Fruit fly (Drosophila melanogaster): ENCODE data around the gene hfp.
A peak's percentile ranks its signal among the peaks of the same experiment; 100 is the strongest.

hfp gene

dm6 chr3L:1457281-1457680 is 45.1 kb downstream of the hfp start:
- TF ChIP-seq tai (GFP tag; optimal IDR thresholded peaks at IDR 0.05) = no peak
- TF ChIP-seq dmrt93B (GFP tag; optimal IDR thresholded peaks at IDR 0.05) = peak; percentile 11
- TF ChIP-seq h (GFP tag; optimal IDR thresholded peaks at IDR 0.05) = peak; percentile 61
- peak; percentile 70 for TF ChIP-seq fru (GFP tag; optimal IDR thresholded peaks at IDR 0.05)
- TF ChIP-seq br (GFP tag; optimal IDR thresholded peaks at IDR 0.05) = peak; percentile 28
- peak; percentile 39 for TF ChIP-seq OdsH (GFP tag; optimal IDR thresholded peaks at IDR 0.05)
- TF ChIP-seq lola (GFP tag; optimal IDR thresholded peaks at IDR 0.05) = no peak
- TF ChIP-seq ey (GFP tag; optimal IDR thresholded peaks at IDR 0.05) = peak; percentile 60
- no peak for TF ChIP-seq brk (GFP tag; optimal IDR thresholded peaks at IDR 0.05)
- no peak for TF ChIP-seq Jra (GFP tag; optimal IDR thresholded peaks at IDR 0.05)
- TF ChIP-seq Rel (GFP tag; optimal IDR thresholded peaks at IDR 0.05) = no peak
- no peak for TF ChIP-seq Rel (tag; optimal IDR thresholded peaks at IDR 0.05)
- peak; percentile 15 for TF ChIP-seq Hnf4 (GFP tag; optimal IDR thresholded peaks at IDR 0.05)
- no peak for TF ChIP-seq pan (optimal IDR thresholded peaks at IDR 0.05)
- TF ChIP-seq Mio (GFP tag; optimal IDR thresholded peaks at IDR 0.05) = no peak
- TF ChIP-seq HLH106 (tag; optimal IDR thresholded peaks at IDR 0.05) = peak; percentile 40
- TF ChIP-seq Sp1 (GFP tag; optimal IDR thresholded peaks at IDR 0.05) = peak; percentile 47
- TF ChIP-seq rgr (GFP tag; optimal IDR thresholded peaks at IDR 0.05) = peak; percentile 43
- TF ChIP-seq psq (GFP tag; optimal IDR thresholded peaks at IDR 0.05) = peak; percentile 42
- peak in 1 of 2 experiments; percentile 73 for TF ChIP-seq foxo (GFP tag; optimal IDR thresholded peaks at IDR 0.05)
- TF ChIP-seq woc (GFP tag; optimal IDR thresholded peaks at IDR 0.05) = peak; percentile 79

dm6 chr3L:1450940-1451339 is 51.5 kb downstream of the hfp start:
- TF ChIP-seq ey (GFP tag; optimal IDR thresholded peaks at IDR 0.05) (peak; percentile 7), fru (GFP tag; optimal IDR thresholded peaks at IDR 0.05) (peak; percentile 11), Rel (GFP tag; optimal IDR thresholded peaks at IDR 0.05) (no peak), Rel (tag; optimal IDR thresholded peaks at IDR 0.05) (no peak), br (GFP tag; optimal IDR thresholded peaks at IDR 0.05) (peak; percentile 3), foxo (GFP tag; optimal IDR thresholded peaks at IDR 0.05) (peak in 1 of 2 experiments; percentile 11), CG9705 (GFP tag; optimal IDR thresholded peaks at IDR 0.05) (no peak), h (GFP tag; optimal IDR thresholded peaks at IDR 0.05) (peak; percentile 6), woc (GFP tag; optimal IDR thresholded peaks at IDR 0.05) (peak; percentile 10), rgr (GFP tag; optimal IDR thresholded peaks at IDR 0.05) (peak; percentile 25)

- no peak for TF ChIP-seq woc (GFP tag; optimal IDR thresholded peaks at IDR 0.05)
- no peak for TF ChIP-seq tai (GFP tag; optimal IDR thresholded peaks at IDR 0.05)
- TF ChIP-seq jim (GFP tag; optimal IDR thresholded peaks at IDR 0.05) = no peak
- no peak for TF ChIP-seq rgr (GFP tag; optimal IDR thresholded peaks at IDR 0.05)
- no peak for TF ChIP-seq Abd-B (GFP tag; optimal IDR thresholded peaks at IDR 0.05)
- no peak for TF ChIP-seq h (GFP tag; optimal IDR thresholded peaks at IDR 0.05)
- no peak for TF ChIP-seq psq (GFP tag; optimal IDR thresholded peaks at IDR 0.05)
- no peak for TF ChIP-seq Hr78 (GFP tag; optimal IDR thresholded peaks at IDR 0.05)
- TF ChIP-seq Hnf4 (GFP tag; optimal IDR thresholded peaks at IDR 0.05) = no peak
- no peak for TF ChIP-seq sv (GFP tag; optimal IDR thresholded peaks at IDR 0.05)
- no peak for TF ChIP-seq Myc (optimal IDR thresholded peaks at IDR 0.05)
- no peak for TF ChIP-seq Mio (GFP tag; optimal IDR thresholded peaks at IDR 0.05)
- no peak for TF ChIP-seq sage (GFP tag; optimal IDR thresholded peaks at IDR 0.05)
- no peak for TF ChIP-seq Dif (GFP tag; optimal IDR thresholded peaks at IDR 0.05; ENCODE audit: partially characterized antibody)
- TF ChIP-seq Sp1 (GFP tag; optimal IDR thresholded peaks at IDR 0.05) = no peak
- TF ChIP-seq dl (GFP tag; optimal IDR thresholded peaks at IDR 0.05; ENCODE audit: insufficient read depth in 1 of 2, partially characterized antibody in 2 of 2) = no peak
- no peak for TF ChIP-seq lola (GFP tag; optimal IDR thresholded peaks at IDR 0.05)
- TF ChIP-seq br (GFP tag; optimal IDR thresholded peaks at IDR 0.05) = no peak
- TF ChIP-seq Hr83 (GFP tag; optimal IDR thresholded peaks at IDR 0.05; ENCODE audit: poor library complexity, severe bottlenecking) = no peak
- TF ChIP-seq dsf (GFP tag; optimal IDR thresholded peaks at IDR 0.05; ENCODE audit: borderline replicate concordance) = no peak
These were observed 54.4 kb downstream of the hfp start for dm6 chr3L:1447803-1448517.

All from whole organism, wandering third instar larva.